Fruit fly (Drosophila melanogaster): Measurements from ENCODE around the gene CG44139.

- no peak for TF ChIP-seq psq (optimal IDR thresholded peaks at IDR 0.05)
- TF ChIP-seq usp (GFP tag; optimal IDR thresholded peaks at IDR 0.05), result no peak
- TF ChIP-seq Dll (optimal IDR thresholded peaks at IDR 0.05), result no peak
- no peak for TF ChIP-seq pan (optimal IDR thresholded peaks at IDR 0.05)
Observed at dm6 chr2L:2430251-2430650, 5.7 kb downstream of the CG44139 start.
